Fruit fly (Drosophila melanogaster) whole organism, prepupa: ENCODE results near the gene CG5958.

Experiments used
- Blimp-1 ChIP-seq: fragments of 200-800 bp; sonication (Bioruptor generic); optimal IDR thresholded peaks from 3 replicates; lab custom pipeline; 2017; ENCODE audit warnings: missing biosample characterization, missing genetic modification characterization, mild to moderate bottlenecking, moderate library complexity, missing genetic modification reagents
- CG10631 ChIP-seq: fragments of 200-800 bp; sonication (Bioruptor generic); optimal IDR thresholded peaks from 2 replicates; lab custom pipeline; 2016; ENCODE audit warnings: missing biosample characterization, missing genetic modification characterization
- CG10669 ChIP-seq: fragments of 200-800 bp; sonication (Bioruptor generic); optimal IDR thresholded peaks from 3 replicates; lab custom pipeline; 2018; ENCODE audit warnings: missing biosample characterization, mild to moderate bottlenecking, missing genetic modification characterization, moderate library complexity
- CG11294 ChIP-seq: fragments of 200-800 bp; sonication (Bioruptor generic); IDR thresholded peaks from 2 replicates; pipeline ENCODE4 v1.3.6; 2022; ENCODE audit warnings: missing biosample characterization, missing genetic modification characterization
- CG11762 ChIP-seq: fragments of 200-800 bp; sonication (Bioruptor generic); optimal IDR thresholded peaks from 3 replicates; lab custom pipeline; 2016; ENCODE audit warnings: missing biosample characterization, missing genetic modification characterization; ENCODE audit not compliant: insufficient read depth
- CG1621 ChIP-seq: fragments of 200-800 bp; sonication (Bioruptor generic); optimal IDR thresholded peaks from 3 replicates; lab custom pipeline; 2018; ENCODE audit warnings: missing biosample characterization, mild to moderate bottlenecking, missing genetic modification characterization
- CG16779 ChIP-seq: fragments of 200-800 bp; sonication (Bioruptor generic); optimal IDR thresholded peaks from 3 replicates; lab custom pipeline; 2017; ENCODE audit warnings: missing biosample characterization, mild to moderate bottlenecking, missing genetic modification characterization
- CG31627 ChIP-seq: fragments of 200-800 bp; sonication (Bioruptor generic); optimal IDR thresholded peaks from 3 replicates; lab custom pipeline; 2016; ENCODE audit warnings: missing biosample characterization, missing genetic modification characterization
- CG6163 ChIP-seq: fragments of 200-800 bp; sonication (Bioruptor generic); IDR thresholded peaks from 3 replicates; pipeline ENCODE4 v1.3.6; 2022; ENCODE audit warnings: missing biosample characterization, missing genetic modification characterization
- CG6792 ChIP-seq: fragments of 200-800 bp; sonication (Bioruptor generic); optimal IDR thresholded peaks from 3 replicates; lab custom pipeline; 2016; ENCODE audit warnings: missing biosample characterization, missing genetic modification characterization
- CG6854 ChIP-seq: fragments of 200-800 bp; sonication (Bioruptor generic); optimal IDR thresholded peaks from 2 replicates; lab custom pipeline; 2017; ENCODE audit warnings: missing biosample characterization, mild to moderate bottlenecking, missing genetic modification characterization
- CG7368 ChIP-seq: fragments of 200-800 bp; sonication (Bioruptor generic); optimal IDR thresholded peaks from 3 replicates; lab custom pipeline; 2016; ENCODE audit warnings: missing biosample characterization, missing genetic modification characterization
- CG8119 ChIP-seq: fragments of 200-800 bp; sonication (Bioruptor generic); IDR thresholded peaks from 3 replicates; pipeline ENCODE4 v1.3.6; 2022; ENCODE audit warnings: missing biosample characterization, missing genetic modification characterization
- CG8319 ChIP-seq: fragments of 200-800 bp; sonication (Bioruptor generic); optimal IDR thresholded peaks from 3 replicates; lab custom pipeline; 2016; ENCODE audit warnings: missing biosample characterization, missing genetic modification characterization
- CG8632 ChIP-seq: fragments of 200-800 bp; sonication (Bioruptor generic); optimal IDR thresholded peaks from 3 replicates; lab custom pipeline; 2016; ENCODE audit warnings: missing biosample characterization, missing genetic modification characterization
- CG9139 ChIP-seq: fragments of 200-800 bp; sonication (Bioruptor generic); optimal IDR thresholded peaks from 3 replicates; lab custom pipeline; 2017; ENCODE audit warnings: missing biosample characterization, mild to moderate bottlenecking, missing genetic modification characterization
- Eip75B ChIP-seq: fragments of 200-800 bp; sonication (Bioruptor generic); optimal IDR thresholded peaks from 3 replicates; lab custom pipeline; 2016; ENCODE audit warnings: missing biosample characterization, missing genetic modification characterization
- Eip78C ChIP-seq: fragments of 200-800 bp; sonication (Bioruptor generic); peaks from one replicate; lab custom pipeline; 2016; ENCODE audit warnings: missing biosample characterization, missing genetic modification characterization
- Eip93F ChIP-seq: fragments of 200-800 bp; sonication (Bioruptor generic); optimal IDR thresholded peaks from 2 replicates; lab custom pipeline; 2016; ENCODE audit warnings: missing biosample characterization, mild to moderate bottlenecking, missing genetic modification characterization
- Ets21C ChIP-seq: fragments of 200-800 bp; sonication (Bioruptor generic); optimal IDR thresholded peaks from 3 replicates; lab custom pipeline; 2016; ENCODE audit warnings: missing biosample characterization, missing genetic modification characterization
- Ets96B ChIP-seq: fragments of 200-800 bp; optimal IDR thresholded peaks from 2 replicates; lab custom pipeline; 2019; ENCODE audit warnings: missing biosample characterization, mild to moderate bottlenecking, missing genetic modification characterization, moderate library complexity
- Gug ChIP-seq: fragments of 200-800 bp; sonication (Bioruptor generic); IDR thresholded peaks from 2 replicates; pipeline ENCODE4 v1.3.6; 2022; ENCODE audit warnings: missing biosample characterization, missing genetic modification characterization
- Hr39 ChIP-seq: fragments of 200-800 bp; sonication (Bioruptor generic); optimal IDR thresholded peaks from 2 replicates; lab custom pipeline; 2016; ENCODE audit warnings: missing biosample characterization, missing genetic modification characterization
- Hr4 ChIP-seq: fragments of 200-800 bp; sonication (Bioruptor generic); optimal IDR thresholded peaks from 3 replicates; lab custom pipeline; 2016; ENCODE audit warnings: missing biosample characterization, missing genetic modification characterization
- Lpt ChIP-seq: fragments of 200-800 bp; sonication (Bioruptor generic); optimal IDR thresholded peaks from 3 replicates; lab custom pipeline; 2016; ENCODE audit warnings: missing biosample characterization, missing genetic modification characterization
- OdsH ChIP-seq: fragments of 200-800 bp; sonication (Bioruptor generic); optimal IDR thresholded peaks from 3 replicates; lab custom pipeline; 2016; ENCODE audit warnings: missing biosample characterization, missing genetic modification characterization
- Sox102F ChIP-seq: fragments of 200-800 bp; sonication (Bioruptor generic); optimal IDR thresholded peaks from 2 replicates; lab custom pipeline; 2016; ENCODE audit warnings: missing biosample characterization, mild to moderate bottlenecking, missing genetic modification characterization
- Sox14 ChIP-seq: fragments of 200-800 bp; sonication (Bioruptor generic); optimal IDR thresholded peaks from 3 replicates; lab custom pipeline; 2016; ENCODE audit warnings: missing biosample characterization, missing genetic modification characterization
- Sox15 ChIP-seq: fragments of 200-800 bp; sonication (Bioruptor generic); optimal IDR thresholded peaks from 3 replicates; lab custom pipeline; 2016; ENCODE audit warnings: missing biosample characterization, missing genetic modification characterization
- achi ChIP-seq: fragments of 200-800 bp; sonication (Bioruptor generic); optimal IDR thresholded peaks from 3 replicates; lab custom pipeline; 2016; ENCODE audit warnings: missing biosample characterization, missing genetic modification characterization
- acj6 ChIP-seq: fragments of 200-800 bp; sonication (Bioruptor generic); optimal IDR thresholded peaks from 3 replicates; lab custom pipeline; 2016; ENCODE audit warnings: missing biosample characterization, missing genetic modification characterization
- dac ChIP-seq: fragments of 200-800 bp; sonication (Bioruptor generic); optimal IDR thresholded peaks from 2 replicates; lab custom pipeline; 2017; ENCODE audit warnings: missing biosample characterization, mild to moderate bottlenecking, missing genetic modification characterization
- eg ChIP-seq: fragments of 200-800 bp; sonication (Bioruptor generic); IDR thresholded peaks from 3 replicates; pipeline ENCODE4 v1.3.6; 2022; ENCODE audit warnings: missing biosample characterization, missing genetic modification characterization
- fkh ChIP-seq: fragments of 200-800 bp; sonication (Bioruptor generic); optimal IDR thresholded peaks from 3 replicates; lab custom pipeline; 2017; ENCODE audit warnings: missing biosample characterization, mild to moderate bottlenecking, missing genetic modification characterization, moderate library complexity
- pdm3 ChIP-seq: fragments of 200-800 bp; sonication (Bioruptor generic); optimal IDR thresholded peaks from 3 replicates; lab custom pipeline; 2016; ENCODE audit warnings: missing biosample characterization, missing genetic modification characterization
- salr ChIP-seq, 2 experiments: fragments of 200-800 bp; sonication (Bioruptor generic); optimal IDR thresholded peaks; 3 replicates each; lab custom pipeline; 2016 to 2018; ENCODE audit warnings: missing biosample characterization in 2 of 2, missing genetic modification characterization in 2 of 2, mild to moderate bottlenecking in 1 of 2
- spab ChIP-seq: fragments of 200-800 bp; sonication (Bioruptor generic); optimal IDR thresholded peaks from 2 replicates; lab custom pipeline; 2017; ENCODE audit warnings: missing biosample characterization, mild to moderate bottlenecking, missing genetic modification characterization, missing genetic modification reagents
- topi ChIP-seq: fragments of 200-800 bp; sonication (Bioruptor generic); optimal IDR thresholded peaks from 3 replicates; lab custom pipeline; 2016; ENCODE audit warnings: missing biosample characterization, missing genetic modification characterization

CG5958 gene

DNA sequence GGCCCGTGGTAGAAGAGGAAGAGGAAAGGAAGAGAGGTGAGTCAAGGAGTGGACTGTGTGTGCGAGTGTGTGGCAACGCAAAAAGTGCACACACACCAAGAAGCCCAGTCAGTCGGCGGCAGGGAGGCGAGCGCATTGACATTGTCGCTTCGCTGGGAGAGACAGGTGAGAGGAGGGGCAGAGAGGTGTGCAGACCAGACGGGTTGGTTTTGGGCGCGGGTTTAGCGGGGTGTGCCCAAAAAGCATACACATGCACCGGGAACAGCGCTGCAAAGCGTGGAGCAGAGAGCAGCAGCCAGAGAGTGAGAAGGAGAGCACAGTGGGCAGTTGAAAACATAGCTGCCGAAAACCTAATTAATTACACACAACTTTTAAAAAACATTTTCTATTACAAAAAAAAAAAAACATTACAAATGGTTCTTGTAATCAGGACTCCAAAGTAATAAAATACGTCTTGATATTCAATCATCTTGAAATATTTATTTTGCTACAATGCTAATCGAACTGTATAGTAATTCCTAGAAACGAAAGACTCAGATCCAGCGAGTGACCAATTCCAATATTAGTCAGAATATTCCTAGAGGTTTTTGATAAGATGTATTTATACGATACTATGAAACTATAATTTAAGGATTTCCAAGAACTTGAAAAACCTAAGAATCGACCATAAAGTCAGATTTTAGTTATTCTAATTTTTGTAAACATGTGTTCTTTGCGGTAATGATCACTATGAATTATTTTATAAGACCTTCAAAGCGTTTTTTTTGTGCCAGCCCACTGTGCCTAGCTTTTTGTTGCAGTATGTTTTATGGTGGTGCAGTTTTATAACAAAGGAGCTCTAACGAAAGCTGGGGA, 10.7 kb downstream of the CG5958 start (continued):
- TF ChIP-seq salr (GFP tag; optimal IDR thresholded peaks at IDR 0.05; lab: Kevin White, UChicago) (peak in 1 of 2 experiments; percentile 91), Lpt (GFP tag; lab: Kevin White, UChicago) (peak; percentile 77), CG1621 (tag; lab: Kevin White, UChicago) (peak; percentile 41), CG6792 (GFP tag; lab: Kevin White, UChicago) (peak; percentile 74), CG6854 (peak; percentile 34), Eip75B (GFP tag; lab: Kevin White, UChicago) (peak; percentile 79), Sox15 (peak; percentile 80), acj6 (peak; percentile 78), Ets96B (tag; lab: Kevin White, UChicago) (peak; percentile 33), CG7368 (GFP tag; lab: Kevin White, UChicago) (no peak), achi (peak; percentile 70), CG8319 (peak; percentile 38), OdsH (GFP tag; lab: Kevin White, UChicago) (peak; percentile 75), CG16779 (peak; percentile 62), spab (GFP tag; lab: Kevin White, UChicago) (peak; percentile 72), pdm3 (GFP tag; lab: Kevin White, UChicago) (peak; percentile 83), Blimp-1 (GFP tag; lab: Kevin White, UChicago) (peak; percentile 64), CG31627 (peak; percentile 86), CG8119 (GFP tag; lab: Robert Waterston, UW) (peak; percentile 70; the same call in 2 of the 3 replicates), Eip93F (GFP tag; lab: Kevin White, UChicago) (no peak), Sox102F (GFP tag; lab: Kevin White, UChicago) (peak; percentile 51), Eip78C (GFP tag; lab: Kevin White, UChicago) (peak; percentile 97), dac (GFP tag; lab: Kevin White, UChicago) (peak; percentile 64), CG6163 (GFP tag; lab: Robert Waterston, UW) (peak; percentile 89), Sox14 (GFP tag; lab: Kevin White, UChicago) (peak; percentile 53), fkh (no peak), Gug (peak; percentile 42; the same call in 1 of the 2 replicates), Hr4 (GFP tag; lab: Kevin White, UChicago) (peak; percentile 81), CG9139 (GFP tag; lab: Kevin White, UChicago) (peak; percentile 36), CG11294 (GFP tag; lab: Robert Waterston, UW) (no peak), CG10669 (GFP tag; lab: Kevin White, UChicago) (peak; percentile 41), topi (peak; percentile 89), CG10631 (peak; percentile 80), Hr39 (peak; percentile 82), CG11762 (GFP tag; lab: Kevin White, UChicago) (peak; percentile 55), eg (GFP tag; lab: Robert Waterston, UW) (peak; percentile 68; the same call in 1 of the 3 replicates), CG8632 (GFP tag; lab: Kevin White, UChicago) (peak; percentile 77), Ets21C (GFP tag; lab: Kevin White, UChicago) (peak; percentile 71)
